Fruit fly (Drosophila melanogaster) whole organism, embryonic: ENCODE measurements around the gene rdog.
A peak's percentile ranks its signal among the peaks of the same experiment; 100 is the strongest.

ENCODE experiments used
- Ada2b ChIP-seq: fragments of 200-800 bp; sonication (Bioruptor generic); IDR thresholded peaks from 2 replicates; pipeline ENCODE4 v1.3.6; 2022; ENCODE audit warnings: missing biosample characterization, missing genetic modification characterization
- Aef1 ChIP-seq: fragments of 200-800 bp; sonication (Bioruptor generic); IDR thresholded peaks from 3 replicates; pipeline ENCODE4 v1.3.6; 2022; ENCODE audit warnings: missing biosample characterization, missing genetic modification characterization
- Antp ChIP-seq: fragments of 200-800 bp; sonication (Bioruptor generic); optimal IDR thresholded peaks from 3 replicates; lab custom pipeline; 2016; ENCODE audit warnings: missing biosample characterization, missing genetic modification characterization
- Bdp1 ChIP-seq: fragments of 200-800 bp; sonication (Bioruptor generic); optimal IDR thresholded peaks from 3 replicates; lab custom pipeline; 2016; ENCODE audit warnings: missing biosample characterization, missing genetic modification characterization
- Bgb ChIP-seq: fragments of 200-800 bp; sonication (Bioruptor generic); IDR thresholded peaks from 2 replicates; pipeline ENCODE4 v1.3.6; 2022; ENCODE audit warnings: missing biosample characterization, missing genetic modification characterization; ENCODE audit not compliant: partially characterized antibody
- C15 ChIP-seq: fragments of 200-800 bp; sonication (Bioruptor generic); IDR thresholded peaks from 3 replicates; pipeline ENCODE4 v1.3.6; 2022; ENCODE audit warnings: missing biosample characterization, missing genetic modification characterization
- CG11695 ChIP-seq: fragments of 200-800 bp; sonication (Bioruptor generic); IDR thresholded peaks from 3 replicates; pipeline ENCODE4 v1.3.6; 2022; ENCODE audit warnings: missing biosample characterization, missing genetic modification characterization
- CG11723 ChIP-seq: fragments of 200-800 bp; sonication (Bioruptor generic); optimal IDR thresholded peaks from 2 replicates; lab custom pipeline; 2017; ENCODE audit warnings: missing biosample characterization, mild to moderate bottlenecking, missing genetic modification characterization
- CG15479 ChIP-seq: fragments of 200-800 bp; sonication (Bioruptor generic); optimal IDR thresholded peaks from 3 replicates; lab custom pipeline; 2019; ENCODE audit warnings: missing biosample characterization, mild to moderate bottlenecking, missing genetic modification characterization, moderate library complexity
- CG1602 ChIP-seq: fragments of 200-800 bp; sonication (Bioruptor generic); optimal IDR thresholded peaks from 3 replicates; lab custom pipeline; 2016; ENCODE audit warnings: missing biosample characterization, missing genetic modification characterization
- CG1603 ChIP-seq: fragments of 200-800 bp; sonication (Bioruptor generic); optimal IDR thresholded peaks from 2 replicates; lab custom pipeline; 2019; ENCODE audit warnings: missing biosample characterization, mild to moderate bottlenecking, missing genetic modification characterization, moderate library complexity
- CG17328 ChIP-seq: fragments of 200-800 bp; sonication (Bioruptor generic); IDR thresholded peaks from 2 replicates; pipeline ENCODE4 v1.3.6; 2022; ENCODE audit warnings: missing biosample characterization, missing genetic modification characterization
- CG1832 ChIP-seq: fragments of 200-800 bp; sonication (Bioruptor generic); optimal IDR thresholded peaks from 2 replicates; lab custom pipeline; 2017; ENCODE audit warnings: missing biosample characterization, mild to moderate bottlenecking, missing genetic modification characterization, inconsistent platforms
- CG18599 ChIP-seq: fragments of 200-800 bp; sonication (Bioruptor generic); optimal IDR thresholded peaks from 3 replicates; lab custom pipeline; 2017; ENCODE audit warnings: missing biosample characterization, missing genetic modification characterization, mild to moderate bottlenecking, moderate library complexity, missing genetic modification reagents
- CG18619 ChIP-seq: fragments of 200-800 bp; sonication (Bioruptor generic); optimal IDR thresholded peaks from 3 replicates; lab custom pipeline; 2017; ENCODE audit warnings: missing biosample characterization, mild to moderate bottlenecking, missing genetic modification characterization
- CG30020 ChIP-seq: fragments of 200-800 bp; optimal IDR thresholded peaks from 2 replicates; lab custom pipeline; 2019; ENCODE audit warnings: missing biosample characterization, mild to moderate bottlenecking, missing genetic modification characterization, moderate library complexity
- CG30403 ChIP-seq: fragments of 200-800 bp; sonication (Bioruptor generic); optimal IDR thresholded peaks from 3 replicates; lab custom pipeline; 2016; ENCODE audit warnings: missing biosample characterization, missing genetic modification characterization
- CG31388 ChIP-seq: fragments of 200-800 bp; sonication (Bioruptor generic); optimal IDR thresholded peaks from 2 replicates; lab custom pipeline; 2016; ENCODE audit warnings: missing biosample characterization, missing genetic modification characterization
- CG33213 ChIP-seq: fragments of 200-800 bp; sonication (Bioruptor generic); optimal IDR thresholded peaks from 3 replicates; lab custom pipeline; 2016; ENCODE audit warnings: missing biosample characterization, missing genetic modification characterization
- CG5953 ChIP-seq: fragments of 200-800 bp; sonication (Bioruptor generic); IDR thresholded peaks from 2 replicates; pipeline ENCODE4 v1.3.6; 2022; ENCODE audit warnings: missing biosample characterization, missing genetic modification characterization
- CG6765 ChIP-seq: fragments of 200-800 bp; sonication (Bioruptor generic); optimal IDR thresholded peaks from 3 replicates; lab custom pipeline; 2017; ENCODE audit warnings: missing biosample characterization, mild to moderate bottlenecking, missing genetic modification characterization
- CG7372 ChIP-seq: fragments of 200-800 bp; sonication (Bioruptor generic); IDR thresholded peaks from 2 replicates; pipeline ENCODE4 v1.3.6; 2022; ENCODE audit warnings: missing biosample characterization, missing genetic modification characterization
- CG7556 ChIP-seq: fragments of 200-800 bp; sonication (Bioruptor generic); optimal IDR thresholded peaks from 2 replicates; lab custom pipeline; 2017; ENCODE audit warnings: missing biosample characterization, mild to moderate bottlenecking, missing genetic modification characterization
- CG7928 ChIP-seq: fragments of 200-800 bp; sonication (Bioruptor generic); optimal IDR thresholded peaks from 2 replicates; lab custom pipeline; 2017; ENCODE audit warnings: missing biosample characterization, mild to moderate bottlenecking, missing genetic modification characterization
- CG8359 ChIP-seq: fragments of 200-800 bp; sonication (Bioruptor generic); optimal IDR thresholded peaks from 2 replicates; lab custom pipeline; 2017; ENCODE audit warnings: missing biosample characterization, mild to moderate bottlenecking, missing genetic modification characterization, borderline replicate concordance
- CG8388 ChIP-seq: fragments of 200-800 bp; sonication (Bioruptor generic); optimal IDR thresholded peaks from 2 replicates; lab custom pipeline; 2019; ENCODE audit warnings: missing biosample characterization, mild to moderate bottlenecking, missing genetic modification characterization, moderate library complexity
- CHES-1-like ChIP-seq: fragments of 200-800 bp; sonication (Bioruptor generic); optimal IDR thresholded peaks from 2 replicates; lab custom pipeline; 2016; ENCODE audit warnings: missing biosample characterization, missing genetic modification characterization
- D19B ChIP-seq: fragments of 200-800 bp; sonication (Bioruptor generic); optimal IDR thresholded peaks from 2 replicates; lab custom pipeline; 2017; ENCODE audit warnings: missing biosample characterization, mild to moderate bottlenecking, missing genetic modification characterization
- Fer3 ChIP-seq: fragments of 200-800 bp; sonication (Bioruptor generic); optimal IDR thresholded peaks from 2 replicates; lab custom pipeline; 2018; ENCODE audit warnings: missing biosample characterization, mild to moderate bottlenecking, missing genetic modification characterization, moderate library complexity
- HLH3B ChIP-seq: fragments of 200-800 bp; sonication (Bioruptor generic); IDR thresholded peaks from 2 replicates; pipeline ENCODE4 v1.3.6; 2022; ENCODE audit warnings: missing biosample characterization, missing genetic modification characterization
- Hr3 ChIP-seq: fragments of 200-800 bp; sonication (Bioruptor generic); optimal IDR thresholded peaks from 3 replicates; lab custom pipeline; 2016; ENCODE audit warnings: missing biosample characterization, missing genetic modification characterization
- Lpt ChIP-seq: fragments of >200 bp; optimal IDR thresholded peaks from 2 replicates; lab custom pipeline; 2018; ENCODE audit warnings: missing biosample characterization, missing genetic modification characterization
- NK7.1 ChIP-seq: fragments of 200-800 bp; sonication (Bioruptor generic); optimal IDR thresholded peaks from 3 replicates; lab custom pipeline; 2016; ENCODE audit warnings: missing biosample characterization, missing genetic modification characterization
- Optix ChIP-seq: fragments of 200-800 bp; sonication (Bioruptor generic); IDR thresholded peaks from 3 replicates; pipeline ENCODE4 v1.3.6; 2022; ENCODE audit warnings: missing biosample characterization, missing genetic modification characterization
- Sox102F ChIP-seq: fragments of 200-800 bp; sonication (Bioruptor generic); optimal IDR thresholded peaks from 2 replicates; lab custom pipeline; 2018; ENCODE audit warnings: missing biosample characterization, mild to moderate bottlenecking, missing genetic modification characterization, moderate library complexity
- Vsx1 ChIP-seq: fragments of 200-800 bp; sonication (Bioruptor generic); optimal IDR thresholded peaks from 2 replicates; lab custom pipeline; 2017; ENCODE audit warnings: missing biosample characterization, mild to moderate bottlenecking, missing genetic modification characterization, missing genetic modification reagents
- al ChIP-seq: fragments of 200-800 bp; sonication (Bioruptor generic); IDR thresholded peaks from 2 replicates; pipeline ENCODE4 v1.3.6; 2022; ENCODE audit warnings: missing biosample characterization, missing genetic modification characterization
- br ChIP-seq: fragments of >200 bp; optimal IDR thresholded peaks from 2 replicates; lab custom pipeline; 2017
- chm ChIP-seq: fragments of 200-800 bp; sonication (Bioruptor generic); IDR thresholded peaks from 2 replicates; pipeline ENCODE4 v1.3.6; 2022; ENCODE audit warnings: missing biosample characterization, missing genetic modification characterization
- corto ChIP-seq: fragments of 200-800 bp; sonication (Bioruptor generic); optimal IDR thresholded peaks from 2 replicates; lab custom pipeline; 2016; ENCODE audit warnings: missing biosample characterization, mild to moderate bottlenecking, missing genetic modification characterization, moderate library complexity
- crol ChIP-seq: fragments of 200-800 bp; sonication (Bioruptor generic); IDR thresholded peaks from 2 replicates; pipeline ENCODE4 v1.3.6; 2022; ENCODE audit warnings: missing biosample characterization, missing genetic modification characterization
- dmrt99B ChIP-seq: fragments of 200-800 bp; sonication (Bioruptor generic); optimal IDR thresholded peaks from 2 replicates; lab custom pipeline; 2018; ENCODE audit warnings: missing biosample characterization, mild to moderate bottlenecking, missing genetic modification characterization, moderate library complexity
- ewg ChIP-seq: fragments of 200-800 bp; sonication (Bioruptor generic); optimal IDR thresholded peaks from 3 replicates; lab custom pipeline; 2017; ENCODE audit warnings: mild to moderate bottlenecking, missing biosample characterization, missing genetic modification reagents, missing genetic modification characterization
- ftz-f1 ChIP-seq: fragments of 200-800 bp; sonication (Bioruptor generic); optimal IDR thresholded peaks from 2 replicates; lab custom pipeline; 2016; ENCODE audit warnings: missing biosample characterization, missing genetic modification characterization
- fu2 ChIP-seq: fragments of 200-800 bp; sonication (Bioruptor generic); optimal IDR thresholded peaks from 2 replicates; lab custom pipeline; 2016; ENCODE audit warnings: missing biosample characterization, missing genetic modification characterization
- org-1 ChIP-seq: fragments of 200-800 bp; sonication (Bioruptor generic); optimal IDR thresholded peaks from 2 replicates; lab custom pipeline; 2017; ENCODE audit warnings: missing biosample characterization, missing genetic modification characterization
- otp ChIP-seq: fragments of 200-800 bp; sonication (Bioruptor generic); IDR thresholded peaks from 3 replicates; pipeline ENCODE4, ENCODE4 v1.3.6; 2022; ENCODE audit warnings: missing biosample characterization, missing genetic modification characterization
- pnt ChIP-seq: fragments of 200-800 bp; sonication (Bioruptor generic); optimal IDR thresholded peaks from 3 replicates; lab custom pipeline; 2016; ENCODE audit warnings: missing biosample characterization, missing genetic modification characterization
- shn ChIP-seq: fragments of 200-800 bp; sonication (Bioruptor generic); optimal IDR thresholded peaks from 3 replicates; lab custom pipeline; 2016; ENCODE audit warnings: missing biosample characterization, missing genetic modification characterization
- stc ChIP-seq: fragments of 200-800 bp; sonication (Bioruptor generic); IDR thresholded peaks from 2 replicates; pipeline ENCODE4 v1.3.6; 2022; ENCODE audit warnings: missing biosample characterization, missing genetic modification characterization
- tin ChIP-seq: fragments of 200-800 bp; sonication (Bioruptor generic); optimal IDR thresholded peaks from 3 replicates; lab custom pipeline; 2016; ENCODE audit warnings: missing biosample characterization, missing genetic modification characterization
- wor ChIP-seq: fragments of 200-800 bp; sonication (Bioruptor generic); IDR thresholded peaks from 2 replicates; pipeline ENCODE4 v1.3.6; 2022; ENCODE audit warnings: missing biosample characterization, missing genetic modification characterization
- zen ChIP-seq: fragments of 200-800 bp; sonication (Bioruptor generic); optimal IDR thresholded peaks from 3 replicates; lab custom pipeline; 2018; ENCODE audit warnings: missing biosample characterization, mild to moderate bottlenecking, missing genetic modification characterization, moderate library complexity

The rdog gene

DNA sequence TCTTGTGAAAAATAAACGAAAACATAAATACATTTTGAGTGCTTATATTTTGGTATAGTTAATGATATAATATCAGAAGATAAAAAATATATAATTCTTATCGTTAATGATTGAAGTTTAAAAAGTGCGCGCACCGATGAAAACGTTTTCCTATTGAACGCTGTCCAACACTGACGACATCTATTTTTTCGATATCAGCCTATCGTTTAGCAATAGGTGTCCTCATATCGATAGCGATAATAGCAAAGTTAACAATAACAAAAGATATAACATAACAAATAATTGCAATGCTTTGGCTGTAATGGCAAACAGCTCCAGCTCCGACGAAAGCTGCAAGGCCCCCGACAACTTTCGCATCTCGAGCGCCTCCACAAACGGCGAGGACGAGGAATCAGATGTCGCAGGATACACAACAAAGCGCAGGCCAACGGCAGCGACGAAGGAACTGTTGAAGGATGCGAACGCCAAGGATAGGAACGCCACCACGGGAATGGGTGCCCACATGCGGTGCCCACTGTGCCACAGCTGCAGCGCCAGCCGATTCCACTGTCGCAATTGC is 41.7 kb upstream of the rdog start, which contains the start of gene Atg14 (continued):
- TF ChIP-seq otp (GFP tag; lab: Robert Waterston, UW) (no peak), CG30020 (tag; lab: Kevin White, UChicago) (no peak), CG6765 (no peak), CG33213 (no peak), CG18599 (GFP tag; lab: Kevin White, UChicago) (no peak), D19B (no peak), Sox102F (GFP tag; lab: Kevin White, UChicago) (no peak), CG18619 (GFP tag; lab: Kevin White, UChicago) (no peak), Antp (no peak), fu2 (GFP tag; lab: Kevin White, UChicago) (no peak), Aef1 (GFP tag; lab: Robert Waterston, UW) (no peak), Bdp1 (GFP tag; lab: Kevin White, UChicago) (no peak), al (GFP tag; lab: Robert Waterston, UW) (no peak), CG7928 (no peak), Bgb (GFP tag; lab: Robert Waterston, UW) (peak; percentile 96), shn (no peak), CHES-1-like (GFP tag; lab: Kevin White, UChicago) (peak; percentile 4), dmrt99B (tag; lab: Kevin White, UChicago) (no peak), pnt (GFP tag; lab: Kevin White, UChicago) (no peak), C15 (GFP tag; lab: Robert Waterston, UW) (no peak), CG31388 (GFP tag; lab: Kevin White, UChicago) (no peak), HLH3B (no peak), CG5953 (GFP tag; lab: Robert Waterston, UW) (no peak), Ada2b (GFP tag; lab: Robert Waterston, UW) (no peak), NK7.1 (GFP tag; lab: Kevin White, UChicago) (no peak), chm (GFP tag; lab: Robert Waterston, UW) (no peak), CG15479 (GFP tag; lab: Kevin White, UChicago) (no peak), Optix (GFP tag; lab: Robert Waterston, UW) (no peak), CG1602 (GFP tag; lab: Kevin White, UChicago) (no peak), zen (tag; lab: Kevin White, UChicago) (no peak), corto (GFP tag; lab: Kevin White, UChicago) (no peak), Lpt (GFP tag; lab: Kevin White, UChicago) (no peak), org-1 (GFP tag; lab: Kevin White, UChicago) (no peak), CG11723 (GFP tag; lab: Kevin White, UChicago) (no peak), ewg (GFP tag; lab: Kevin White, UChicago) (no peak), Hr3 (GFP tag; lab: Kevin White, UChicago) (no peak), CG11695 (GFP tag; lab: Robert Waterston, UW) (no peak), ftz-f1 (GFP tag; lab: Kevin White, UChicago) (no peak), CG7372 (GFP tag; lab: Robert Waterston, UW) (no peak), tin (no peak), Fer3 (tag; lab: Kevin White, UChicago) (peak; percentile 17), CG17328 (GFP tag; lab: Robert Waterston, UW) (no peak), br (lab: Kevin White, UChicago) (no peak), CG1832 (GFP tag; lab: Kevin White, UChicago) (no peak), CG7556 (no peak), CG1603 (tag; lab: Kevin White, UChicago) (peak; percentile 48), Vsx1 (GFP tag; lab: Kevin White, UChicago) (no peak), wor (GFP tag; lab: Robert Waterston, UW) (no peak), stc (GFP tag; lab: Robert Waterston, UW) (no peak), CG30403 (GFP tag; lab: Kevin White, UChicago) (no peak), CG8388 (no peak), CG8359 (GFP tag; lab: Kevin White, UChicago) (no peak), crol (GFP tag; lab: Robert Waterston, UW) (no peak)
